Worm (Caenorhabditis elegans): Measurements from ENCODE around the gene C08B6.2.

ce11 chrV:10065679-10066078 is 39.8 kb upstream of the C08B6.2 start:
- no peak for TF ChIP-seq him-1 (tag; optimal IDR thresholded peaks at IDR 0.05)
- no peak for TF ChIP-seq dao-5 (tag; optimal IDR thresholded peaks at IDR 0.05)

All from whole organism, L4/young adult.